Worm (Caenorhabditis elegans) whole organism, L2 larva: ENCODE results near the gene mdt-11.

Source experiments
- C34F6.9 ChIP-seq: fragments of 150-350 bp; optimal IDR thresholded peaks from 2 replicates; lab custom pipeline; 2014; ENCODE audit warnings: missing biosample characterization, missing genetic modification characterization
- F13H6.1 ChIP-seq: sonication (generic microtip); optimal IDR thresholded peaks from 2 replicates; lab custom pipeline; 2016; ENCODE audit warnings: missing genetic modification characterization, missing compliant biosample characterization
- R02D3.7 ChIP-seq: fragments of 150-350 bp; optimal IDR thresholded peaks from 2 replicates; lab custom pipeline; 2014; ENCODE audit warnings: missing biosample characterization, missing genetic modification characterization
- Y55F3AM.14 ChIP-seq: fragments of 200-800 bp; sonication (Bioruptor generic); optimal IDR thresholded peaks from 2 replicates; lab custom pipeline; 2018; ENCODE audit warnings: mild to moderate bottlenecking, missing genetic modification characterization, missing compliant biosample characterization
- ZK546.5 ChIP-seq: sonication (generic microtip); optimal IDR thresholded peaks from 2 replicates; lab custom pipeline; 2017; ENCODE audit warnings: missing biosample characterization, missing genetic modification characterization
- alr-1 ChIP-seq: fragments of 150-350 bp; optimal IDR thresholded peaks from 2 replicates; lab custom pipeline; 2014; ENCODE audit warnings: missing biosample characterization, missing genetic modification characterization
- blmp-1 ChIP-seq: sonication (generic microtip); optimal IDR thresholded peaks from 2 replicates; lab custom pipeline; 2017; ENCODE audit warnings: missing genetic modification characterization, mild to moderate bottlenecking, missing compliant biosample characterization, antibody characterized with exemption, moderate library complexity; ENCODE audit not compliant: insufficient read depth
- ceh-16 ChIP-seq: fragments of 150-350 bp; optimal IDR thresholded peaks from 2 replicates; lab custom pipeline; 2014; ENCODE audit warnings: missing biosample characterization, missing genetic modification characterization
- ceh-82 ChIP-seq: fragments of 150-350 bp; optimal IDR thresholded peaks from 2 replicates; lab custom pipeline; 2014; ENCODE audit warnings: missing biosample characterization, missing genetic modification characterization
- crh-2 ChIP-seq: sonication (generic microtip); optimal IDR thresholded peaks from 2 replicates; lab custom pipeline; 2017; ENCODE audit warnings: missing biosample characterization, missing genetic modification characterization
- dmd-4 ChIP-seq: sonication (generic microtip); optimal IDR thresholded peaks from 2 replicates; lab custom pipeline; 2017; ENCODE audit warnings: missing biosample characterization, missing genetic modification characterization
- egl-27 ChIP-seq: sonication (generic microtip); optimal IDR thresholded peaks from 3 replicates; lab custom pipeline; 2017; ENCODE audit warnings: missing biosample characterization, missing genetic modification reagents, missing genetic modification characterization
- elt-1 ChIP-seq: fragments of 150-350 bp; optimal IDR thresholded peaks from 2 replicates; lab custom pipeline; 2014; ENCODE audit warnings: missing biosample characterization, missing genetic modification characterization
- fos-1 ChIP-seq: fragments of 150-350 bp; optimal IDR thresholded peaks from 2 replicates; lab custom pipeline; 2014; ENCODE audit warnings: missing biosample characterization, missing genetic modification characterization
- gmeb-1 ChIP-seq: fragments of 150-350 bp; optimal IDR thresholded peaks from 2 replicates; lab custom pipeline; 2014; ENCODE audit warnings: missing biosample characterization, missing genetic modification characterization
- lin-11 ChIP-seq: fragments of 150-350 bp; sonication (generic microtip); optimal IDR thresholded peaks from 2 replicates; lab custom pipeline; 2014; ENCODE audit warnings: missing biosample characterization, missing genetic modification characterization, inconsistent platforms, mixed read lengths
- lin-13 ChIP-seq: fragments of 150-350 bp; optimal IDR thresholded peaks from 2 replicates; lab custom pipeline; 2014; ENCODE audit warnings: missing biosample characterization, missing genetic modification reagents, missing genetic modification characterization
- lin-39 ChIP-seq: fragments of 150-350 bp; optimal IDR thresholded peaks from 2 replicates; lab custom pipeline; 2014; ENCODE audit warnings: missing biosample characterization, missing genetic modification reagents, missing genetic modification characterization
- lsy-2 ChIP-seq, 2 experiments: fragments of 150-350 bp in 1 of 2; sonication (generic microtip) in 1 of 2; optimal IDR thresholded peaks; 2 replicates each; lab custom pipeline; 2014 to 2017; ENCODE audit warnings: missing biosample characterization in 2 of 2, missing genetic modification characterization in 2 of 2
- mab-5 ChIP-seq: fragments of 150-350 bp; optimal IDR thresholded peaks from 2 replicates; lab custom pipeline; 2014; ENCODE audit warnings: missing biosample characterization, missing genetic modification characterization
- mdl-1 ChIP-seq, 2 experiments: fragments of 150-350 bp in 1 of 2; sonication (generic microtip) in 1 of 2; optimal IDR thresholded peaks; 2 replicates each; lab custom pipeline; 2017; ENCODE audit warnings: missing biosample characterization in 2 of 2, missing genetic modification characterization in 2 of 2
- nhr-10 ChIP-seq: sonication (generic microtip); optimal IDR thresholded peaks from 2 replicates; lab custom pipeline; 2017; ENCODE audit warnings: missing biosample characterization, missing genetic modification characterization
- nhr-129 ChIP-seq: fragments of 150-350 bp; optimal IDR thresholded peaks from 2 replicates; lab custom pipeline; 2014; ENCODE audit warnings: missing biosample characterization, missing genetic modification characterization
- nhr-21 ChIP-seq: fragments of 150-350 bp; optimal IDR thresholded peaks from 2 replicates; lab custom pipeline; 2014; ENCODE audit warnings: missing biosample characterization, missing genetic modification characterization
- nhr-23 ChIP-seq: fragments of 150-350 bp; optimal IDR thresholded peaks from 2 replicates; lab custom pipeline; 2014; ENCODE audit warnings: missing biosample characterization, missing genetic modification reagents, missing genetic modification characterization
- nhr-25 ChIP-seq: fragments of 150-350 bp; sonication (generic microtip); optimal IDR thresholded peaks from 3 replicates; lab custom pipeline; 2014; ENCODE audit warnings: missing biosample characterization, missing genetic modification characterization
- nhr-6 ChIP-seq: fragments of 150-350 bp; optimal IDR thresholded peaks from 2 replicates; lab custom pipeline; 2014; ENCODE audit warnings: missing biosample characterization, missing genetic modification characterization
- peb-1 ChIP-seq: fragments of 150-350 bp; optimal IDR thresholded peaks from 2 replicates; lab custom pipeline; 2014; ENCODE audit warnings: missing biosample characterization, missing genetic modification characterization
- sma-3 ChIP-seq: sonication (generic microtip); optimal IDR thresholded peaks from 2 replicates; lab custom pipeline; 2016; ENCODE audit warnings: missing genetic modification reagents, missing genetic modification characterization, missing compliant biosample characterization
- sma-9 ChIP-seq, 2 experiments: fragments of 150-350 bp in 1 of 2; sonication (generic microtip) in 1 of 2; optimal IDR thresholded peaks; 2 replicates each; lab custom pipeline; 2014 to 2016; ENCODE audit warnings: missing genetic modification characterization in 2 of 2, mild to moderate bottlenecking in 1 of 2, missing biosample characterization in 1 of 2, missing compliant biosample characterization in 1 of 2, missing genetic modification reagents in 1 of 2, moderate library complexity in 1 of 2
- snpc-4 ChIP-seq: fragments of 150-350 bp; optimal IDR thresholded peaks from 2 replicates; lab custom pipeline; 2014; ENCODE audit warnings: missing biosample characterization, missing genetic modification characterization
- unc-39 ChIP-seq: fragments of 150-350 bp; optimal IDR thresholded peaks from 2 replicates; lab custom pipeline; 2014; ENCODE audit warnings: missing biosample characterization, missing genetic modification characterization
- unc-55 ChIP-seq: fragments of 150-350 bp; sonication (generic microtip); optimal IDR thresholded peaks from 3 replicates; lab custom pipeline; 2014; ENCODE audit warnings: missing biosample characterization, missing genetic modification reagents, missing genetic modification characterization
- unc-62 ChIP-seq: fragments of 150-350 bp; optimal IDR thresholded peaks from 2 replicates; lab custom pipeline; 2014; ENCODE audit warnings: missing biosample characterization, missing genetic modification reagents, missing genetic modification characterization
- zag-1 ChIP-seq: fragments of 150-350 bp; optimal IDR thresholded peaks from 2 replicates; lab custom pipeline; 2014; ENCODE audit warnings: missing biosample characterization, missing genetic modification characterization
- ztf-1 ChIP-seq: fragments of 200-800 bp; sonication (Bioruptor generic); conservative IDR thresholded peaks from 2 replicates; pipeline ENCODE4 v1.3.6; 2022; ENCODE audit warnings: missing genetic modification characterization, missing compliant biosample characterization
- ztf-4 ChIP-seq: fragments of 150-350 bp; optimal IDR thresholded peaks from 2 replicates; lab custom pipeline; 2014; ENCODE audit warnings: missing biosample characterization, missing genetic modification characterization

Gene mdt-11

ce11 chrIII:4987666-4988065, 33.4 kb upstream of the mdt-11 start:
- no peak for TF ChIP-seq crh-2 (tag; lab: Kevin White, UChicago)
- TF ChIP-seq, all 48 proteins: peak for 0

- peak; percentile 27 for TF ChIP-seq nhr-129 (tag; lab: Kevin White, UChicago)
- peak; percentile 34 for TF ChIP-seq fos-1
- peak; percentile 32 for TF ChIP-seq nhr-21 (tag; lab: Kevin White, UChicago)
- no peak for TF ChIP-seq lin-13 (GFP tag; lab: Kevin White, UChicago)
- TF ChIP-seq ztf-4 (tag; lab: Kevin White, UChicago) = no peak
- no peak for TF ChIP-seq ZK546.5 (tag; lab: Kevin White, UChicago)
- TF ChIP-seq sma-3 (GFP tag; lab: Kevin White, UChicago) = peak; percentile 43
- no peak for TF ChIP-seq ceh-16 (tag; lab: Kevin White, UChicago)
- TF ChIP-seq nhr-25 = peak; percentile 66
- no peak for TF ChIP-seq F13H6.1 (tag; lab: Kevin White, UChicago)
- TF ChIP-seq gmeb-1 (tag; lab: Kevin White, UChicago) = no peak
- peak; percentile 45 for TF ChIP-seq crh-2 (tag; lab: Kevin White, UChicago)
- TF ChIP-seq unc-62 (GFP tag; lab: Kevin White, UChicago) = no peak
- TF ChIP-seq blmp-1 (tag; lab: Kevin White, UChicago) = peak; percentile 20
- no peak for TF ChIP-seq nhr-23
- TF ChIP-seq, all 48 proteins: peak for 7
Observed at ce11 chrIII:4998111-4998859, 22.7 kb upstream of the mdt-11 start, which contains the start of gene tmem-131. Gene tmem-131 (minus strand): TSS chrIII:4998161.

ce11 chrIII:4998956-4999425, 22.0 kb upstream of the mdt-11 start, which contains the start of gene smcr-8:
Gene smcr-8 (plus strand): TSS chrIII:4999375.
- peak in 1 of 2 experiments; percentile 11 for TF ChIP-seq lsy-2 (tag; optimal IDR thresholded peaks at IDR 0.05; lab: Kevin White, UChicago)
- no peak for TF ChIP-seq sma-3 (GFP tag; lab: Kevin White, UChicago)
- TF ChIP-seq peb-1 = no peak
- no peak for TF ChIP-seq dmd-4 (tag; lab: Kevin White, UChicago)
- TF ChIP-seq nhr-10 (tag; lab: Kevin White, UChicago) = no peak
- no peak for TF ChIP-seq zag-1 (tag; lab: Kevin White, UChicago)
- no peak for TF ChIP-seq C34F6.9
- TF ChIP-seq sma-9 (GFP tag; optimal IDR thresholded peaks at IDR 0.05; lab: Kevin White, UChicago) = no peak
- no peak for TF ChIP-seq sma-9 (tag; optimal IDR thresholded peaks at IDR 0.05; lab: Kevin White, UChicago)

ce11 chrIII:5002231-5002630, 18.8 kb upstream of the mdt-11 start, which contains the start of gene R144.10:
Gene R144.10 (minus strand): TSS chrIII:5002331.
- no peak for TF ChIP-seq nhr-25
- no peak for TF ChIP-seq peb-1
- TF ChIP-seq elt-1 (tag; lab: Kevin White, UChicago) = no peak
- no peak for TF ChIP-seq alr-1 (tag; lab: Kevin White, UChicago)
- TF ChIP-seq F13H6.1 (tag; lab: Kevin White, UChicago) = no peak
- TF ChIP-seq unc-55 = no peak
- no peak for TF ChIP-seq nhr-129 (tag; lab: Kevin White, UChicago)
- no peak for TF ChIP-seq lin-11 (tag; lab: Kevin White, UChicago)
- TF ChIP-seq nhr-6 = no peak
- TF ChIP-seq ceh-16 (tag; lab: Kevin White, UChicago) = no peak
- TF ChIP-seq ceh-82 (tag; lab: Kevin White, UChicago) = no peak
- no peak for TF ChIP-seq nhr-23
- no peak for TF ChIP-seq ztf-4 (tag; lab: Kevin White, UChicago)
- no peak for TF ChIP-seq snpc-4 (tag; lab: Kevin White, UChicago)
- TF ChIP-seq mab-5 (tag; lab: Kevin White, UChicago) = no peak
- no peak for TF ChIP-seq mdl-1 (tag; optimal IDR thresholded peaks at IDR 0.05; lab: Kevin White, UChicago)
- TF ChIP-seq nhr-10 (tag; lab: Kevin White, UChicago) = no peak

- TF ChIP-seq Y55F3AM.14 (GFP tag; lab: Kevin White, UChicago) (no peak), dmd-4 (tag; lab: Kevin White, UChicago) (no peak), unc-62 (GFP tag; lab: Kevin White, UChicago) (no peak), zag-1 (tag; lab: Kevin White, UChicago) (no peak), nhr-6 (no peak), blmp-1 (tag; lab: Kevin White, UChicago) (no peak), fos-1 (no peak), nhr-21 (tag; lab: Kevin White, UChicago) (no peak), ZK546.5 (tag; lab: Kevin White, UChicago) (no peak), F13H6.1 (tag; lab: Kevin White, UChicago) (no peak), ztf-1 (GFP tag; lab: Robert Waterston, UW) (no peak), egl-27 (tag; lab: Kevin White, UChicago) (no peak), alr-1 (tag; lab: Kevin White, UChicago) (no peak), R02D3.7 (tag; lab: Kevin White, UChicago) (no peak), unc-39 (tag; lab: Kevin White, UChicago) (no peak), lin-13 (GFP tag; lab: Kevin White, UChicago) (no peak), snpc-4 (tag; lab: Kevin White, UChicago) (no peak), nhr-23 (no peak), lin-39 (no peak)
- TF ChIP-seq, all 48 proteins: peak for 0
Observed at ce11 chrIII:5004621-5005020, 16.4 kb upstream of the mdt-11 start, which contains the start of gene R144.6. Gene R144.6 (minus strand): TSS chrIII:5004721.
